Worm (Caenorhabditis elegans) whole organism, midembryonic: Measurements from ENCODE around the gene egrh-3.

Experiments used
- T22C8.4 ChIP-seq: fragments of 200-800 bp; sonication (Bioruptor generic); IDR thresholded peaks from 2 replicates; pipeline ENCODE4 v1.3.6; 2022; ENCODE audit warnings: missing genetic modification characterization, missing compliant biosample characterization
- cog-1 ChIP-seq: sonication (generic microtip); optimal IDR thresholded peaks from 2 replicates; lab custom pipeline; 2016; ENCODE audit warnings: missing genetic modification characterization, missing compliant biosample characterization
- flt-1 ChIP-seq: fragments of 200-800 bp; sonication (Bioruptor generic); IDR thresholded peaks from 2 replicates; pipeline ENCODE4 v1.3.6; 2022; ENCODE audit warnings: missing genetic modification characterization, missing compliant biosample characterization
- ref-1 ChIP-seq: fragments of 200-800 bp; sonication (Bioruptor generic); conservative IDR thresholded peaks from 2 replicates; pipeline ENCODE4 v1.3.6; 2022; ENCODE audit warnings: missing genetic modification reagents, missing genetic modification characterization, missing compliant biosample characterization
- ztf-23 ChIP-seq: fragments of 200-800 bp; sonication (Bioruptor generic); IDR thresholded peaks from 2 replicates; pipeline ENCODE4 v1.3.6; 2022; ENCODE audit warnings: missing genetic modification reagents, missing genetic modification characterization, missing compliant biosample characterization

DNA sequence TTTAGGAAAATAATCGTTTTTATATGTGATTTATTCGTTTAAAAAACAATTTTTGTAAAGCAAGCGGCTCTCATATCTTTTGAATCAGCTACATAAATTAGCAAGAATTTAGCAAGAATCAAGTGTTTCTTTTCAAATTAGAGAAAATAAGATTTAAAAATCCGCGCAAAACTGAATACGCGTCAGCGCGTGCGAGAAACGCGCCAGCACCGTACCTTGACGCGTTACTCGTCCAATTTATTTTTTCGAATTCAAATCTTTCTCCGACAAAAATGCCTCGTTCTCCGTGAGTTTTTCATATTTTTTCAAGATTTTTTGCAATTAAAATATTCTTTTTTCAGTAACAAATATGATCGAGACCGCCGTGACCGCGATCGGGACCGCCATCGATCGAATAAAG, 12.3 kb downstream of the egrh-3 start, which contains the start of gene Y94H6A.3:
- TF ChIP-seq ztf-23 (GFP tag; lab: Robert Waterston, UW) (0 out of 2 replicates have a peak, but pooled peaks have one; percentile 54), ref-1 (GFP tag; lab: Robert Waterston, UW) (no peak), cog-1 (tag; lab: Kevin White, UChicago) (no peak), flt-1 (GFP tag; lab: Robert Waterston, UW) (no peak; the same call in 1 of the 2 replicates), T22C8.4 (no peak)
